Fruit fly (Drosophila melanogaster): ENCODE measurements around the gene Rcd4.

Gene Rcd4

DNA sequence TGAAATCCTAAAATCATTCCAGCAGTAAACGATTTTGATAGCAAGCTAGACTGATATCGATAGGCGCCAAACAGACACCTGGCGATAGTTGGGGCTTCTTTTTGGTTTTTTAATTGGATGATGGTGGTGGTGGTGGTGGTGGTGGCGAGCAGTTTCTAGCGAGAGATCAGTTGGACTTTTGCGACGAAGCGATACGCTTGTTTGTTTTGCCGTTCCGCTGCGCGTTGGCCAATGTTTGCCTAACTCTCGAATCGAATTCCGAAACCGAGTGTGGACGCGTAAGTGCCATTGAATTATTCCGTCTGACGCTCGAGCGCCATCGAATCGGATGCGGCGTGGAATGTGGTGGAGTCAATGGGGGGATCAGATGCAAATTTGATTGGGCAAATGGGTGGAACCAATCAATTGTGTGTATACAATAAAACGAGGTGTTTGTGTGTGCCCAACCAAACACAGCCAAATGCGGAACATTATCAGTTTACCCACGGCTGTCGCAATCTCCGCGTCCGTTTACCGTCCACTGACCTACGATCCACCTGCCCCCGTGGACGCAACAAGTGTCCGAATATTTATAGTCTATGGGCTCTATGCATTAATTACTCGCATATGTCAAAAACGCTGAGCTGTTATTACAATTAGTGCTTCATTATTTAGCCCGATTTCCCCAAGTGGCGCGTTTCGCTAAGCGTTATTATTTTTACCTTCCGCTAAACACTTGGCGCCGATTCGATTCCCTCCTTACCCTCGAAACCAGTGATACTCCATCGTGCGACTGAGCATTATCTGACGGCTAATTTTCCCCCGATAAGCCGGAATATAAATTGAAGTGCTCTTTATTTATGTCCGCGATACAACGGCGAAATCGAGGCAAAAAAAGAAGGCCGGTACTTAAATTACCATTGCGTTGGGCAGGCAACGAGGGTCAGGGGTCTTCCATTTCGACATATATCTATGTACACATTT lies 12.0 kb upstream of the Rcd4 start, which contains the start of gene CG17292:
CG17292 (plus strand) TSS at position 91 of the 963 bp plus-strand sequence.
- peak; percentile 24 for TF ChIP-seq CG31365 (tag; optimal IDR thresholded peaks at IDR 0.05)
- peak; percentile 36 for TF ChIP-seq CG10147 (GFP tag; optimal IDR thresholded peaks at IDR 0.05)
- peak; percentile 19 for TF ChIP-seq CG3995 (GFP tag; optimal IDR thresholded peaks at IDR 0.05)
- peak; percentile 43 for TF ChIP-seq Side (GFP tag; optimal IDR thresholded peaks at IDR 0.05)
- TF ChIP-seq CG1603 (tag; optimal IDR thresholded peaks at IDR 0.05), result peak; percentile 61
- TF ChIP-seq CG3163 (GFP tag; optimal IDR thresholded peaks at IDR 0.05), result peak; percentile 15
- TF ChIP-seq NC2α (GFP tag; optimal IDR thresholded peaks at IDR 0.05), result peak; percentile 19
- TF ChIP-seq CG8478 (optimal IDR thresholded peaks at IDR 0.05), result no peak
- no peak for TF ChIP-seq CG11093 (GFP tag; IDR thresholded peaks at IDR 0.05)
- TF ChIP-seq CG15696 (tag; optimal IDR thresholded peaks at IDR 0.05), result no peak
- TF ChIP-seq Rx (GFP tag; IDR thresholded peaks at IDR 0.05), result peak; percentile 35; the same call in 1 of the 2 replicates
- peak; percentile 48; the same call in 1 of the 3 replicates for TF ChIP-seq CG11695 (GFP tag; IDR thresholded peaks at IDR 0.05)
- no peak for TF ChIP-seq dm (GFP tag; optimal IDR thresholded peaks at IDR 0.05)
- peak; percentile 24 for TF ChIP-seq CG33557 (GFP tag; optimal IDR thresholded peaks at IDR 0.05)
- peak; percentile 23 for TF ChIP-seq MTF-1 (GFP tag; optimal IDR thresholded peaks at IDR 0.05; ENCODE audit: borderline replicate concordance)
- TF ChIP-seq gcm (GFP tag; optimal IDR thresholded peaks at IDR 0.05), result peak; percentile 59
- peak; percentile 23 for TF ChIP-seq CG4617 (GFP tag; optimal IDR thresholded peaks at IDR 0.05; ENCODE audit: borderline replicate concordance)
- TF ChIP-seq odd (GFP tag; optimal IDR thresholded peaks at IDR 0.05), result peak; percentile 22
- no peak for TF ChIP-seq luna (GFP tag; optimal IDR thresholded peaks at IDR 0.05)
- TF ChIP-seq MESR4 (GFP tag; optimal IDR thresholded peaks at IDR 0.05), result peak; percentile 56
- peak; percentile 58; the same call in 2 of the 3 replicates for TF ChIP-seq CG6175 (GFP tag; IDR thresholded peaks at IDR 0.05)
- TF ChIP-seq CG8281 (tag; optimal IDR thresholded peaks at IDR 0.05), result no peak
- peak; percentile 82 for TF ChIP-seq BEAF-32 (GFP tag; optimal IDR thresholded peaks at IDR 0.05)
- TF ChIP-seq CG10431 (GFP tag; optimal IDR thresholded peaks at IDR 0.05), result no peak
- TF ChIP-seq Dad (GFP tag; optimal IDR thresholded peaks at IDR 0.05), result peak; percentile 65
- TF ChIP-seq CG10274 (GFP tag; optimal IDR thresholded peaks at IDR 0.05), result peak; percentile 13
- peak; percentile 6 for TF ChIP-seq pfk (GFP tag; optimal IDR thresholded peaks at IDR 0.05)
- TF ChIP-seq Usf (GFP tag; optimal IDR thresholded peaks at IDR 0.05), result no peak
- TF ChIP-seq CkIIα-i1 (GFP tag; IDR thresholded peaks at IDR 0.05), result no peak
- TF ChIP-seq Taf1 (GFP tag; IDR thresholded peaks at IDR 0.05), result 0 out of 2 replicates have a peak, but pooled peaks have one; percentile 10
- peak; percentile 36 for TF ChIP-seq Ets97D (GFP tag; optimal IDR thresholded peaks at IDR 0.05)
- TF ChIP-seq CG1024 (GFP tag; IDR thresholded peaks at IDR 0.05), result peak; percentile 67
- peak; percentile 49 for TF ChIP-seq CG6272 (GFP tag; IDR thresholded peaks at IDR 0.05)
- no peak for TF ChIP-seq CG8765 (GFP tag; IDR thresholded peaks at IDR 0.05)
- no peak for TF ChIP-seq chn (GFP tag; optimal IDR thresholded peaks at IDR 0.05)
- peak; percentile 35; the same call in 1 of the 3 replicates for TF ChIP-seq H15 (GFP tag; IDR thresholded peaks at IDR 0.05)
- TF ChIP-seq CG15514 (GFP tag; optimal IDR thresholded peaks at IDR 0.05), result peak; percentile 95
- TF ChIP-seq yki (optimal IDR thresholded peaks at IDR 0.05), result no peak
- TF ChIP-seq Ravus (GFP tag; IDR thresholded peaks at IDR 0.05), result no peak
- TF ChIP-seq CG30020 (tag; optimal IDR thresholded peaks at IDR 0.05), result no peak
- peak; percentile 46 for TF ChIP-seq lmd (GFP tag; IDR thresholded peaks at IDR 0.05)
- peak; percentile 13 for TF ChIP-seq CG9797 (GFP tag; optimal IDR thresholded peaks at IDR 0.05)
- no peak for TF ChIP-seq Lhr (GFP tag; optimal IDR thresholded peaks at IDR 0.05)
- TF ChIP-seq Nf-YA (GFP tag; IDR thresholded peaks at IDR 0.05), result peak; percentile 41; the same call in 1 of the 2 replicates
- TF ChIP-seq p53 (GFP tag; optimal IDR thresholded peaks at IDR 0.05), result no peak
- TF ChIP-seq mirr (GFP tag; optimal IDR thresholded peaks at IDR 0.05), result peak; percentile 62
- peak; percentile 15 for TF ChIP-seq CG2712 (tag; optimal IDR thresholded peaks at IDR 0.05)
- no peak for TF ChIP-seq CG12744 (GFP tag; optimal IDR thresholded peaks at IDR 0.05)
- 0 out of 3 replicates have a peak, but pooled peaks have one; percentile 27 for TF ChIP-seq CG7357 (GFP tag; IDR thresholded peaks at IDR 0.05)

All from whole organism, embryonic.